Fruit fly (Drosophila melanogaster): ENCODE data around the gene CG4367.

- TF ChIP-seq Hr4 (GFP tag; optimal IDR thresholded peaks at IDR 0.05) (peak; percentile 72), CG8119 (GFP tag; IDR thresholded peaks at IDR 0.05) (no peak), Hr38 (GFP tag; optimal IDR thresholded peaks at IDR 0.05) (no peak), OdsH (GFP tag; optimal IDR thresholded peaks at IDR 0.05) (peak; percentile 68), salr (GFP tag; optimal IDR thresholded peaks at IDR 0.05) (peak; percentile 5 to 88), Met (GFP tag; optimal IDR thresholded peaks at IDR 0.05) (peak; percentile 66), Hr39 (GFP tag; optimal IDR thresholded peaks at IDR 0.05) (peak; percentile 62), CG34406 (GFP tag; optimal IDR thresholded peaks at IDR 0.05) (peak; percentile 51), spab (GFP tag; optimal IDR thresholded peaks at IDR 0.05) (peak; percentile 42), Sox14 (GFP tag; optimal IDR thresholded peaks at IDR 0.05) (peak; percentile 54)
Observed at dm6 chr3R:20282769-20283530, 21.8 kb downstream of the CG4367 start.

Measured in whole organism, prepupa.